Fruit fly (Drosophila melanogaster): ENCODE measurements around the gene Eig71Ea.

DNA sequence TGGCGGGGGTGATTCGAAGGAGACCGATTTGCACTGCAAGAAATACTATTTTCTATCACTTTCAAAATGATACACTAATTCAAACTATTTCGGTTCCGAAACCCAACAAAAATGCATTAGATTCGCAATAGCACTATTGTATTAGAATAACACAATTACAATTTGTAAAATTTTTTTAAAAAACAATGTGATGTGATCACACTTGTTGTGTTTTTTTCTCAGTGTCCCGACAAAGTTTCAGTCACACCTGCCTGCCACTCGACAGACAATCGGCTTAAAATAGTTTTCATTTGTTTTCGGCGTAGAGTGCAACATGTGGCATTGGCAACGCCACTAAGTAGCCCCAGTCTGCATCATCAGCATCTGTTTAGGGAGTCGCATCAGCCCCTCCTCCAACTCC is 25.6 kb upstream of the Eig71Ea start:
- TF ChIP-seq CG33017 (tag; optimal IDR thresholded peaks at IDR 0.05) (no peak), Hr96 (GFP tag; optimal IDR thresholded peaks at IDR 0.05) (no peak), tj (GFP tag; optimal IDR thresholded peaks at IDR 0.05) (no peak), toe (GFP tag; optimal IDR thresholded peaks at IDR 0.05) (no peak), kay (GFP tag; ENCODE audit: borderline replicate concordance) (no peak)

Measured in whole organism, adult.